Fruit fly (Drosophila melanogaster) Kc167 (cell line): ENCODE results near the gene Bka.

Experiments used
- Sin3A ChIP-seq: fragments of >200 bp; optimal IDR thresholded peaks from 2 replicates; lab custom pipeline; 2018; ENCODE audit warnings: missing external identifiers
- h ChIP-seq: fragments of >200 bp; optimal IDR thresholded peaks from 3 replicates; lab custom pipeline; 2018; ENCODE audit warnings: missing external identifiers
- psq ChIP-seq: fragments of >200 bp; optimal IDR thresholded peaks from 2 replicates; lab custom pipeline; 2017; ENCODE audit warnings: missing external identifiers
- ttk ChIP-seq: sonication (Bioruptor generic); optimal IDR thresholded peaks from 2 replicates; lab custom pipeline; 2017; ENCODE audit warnings: missing external identifiers

DNA sequence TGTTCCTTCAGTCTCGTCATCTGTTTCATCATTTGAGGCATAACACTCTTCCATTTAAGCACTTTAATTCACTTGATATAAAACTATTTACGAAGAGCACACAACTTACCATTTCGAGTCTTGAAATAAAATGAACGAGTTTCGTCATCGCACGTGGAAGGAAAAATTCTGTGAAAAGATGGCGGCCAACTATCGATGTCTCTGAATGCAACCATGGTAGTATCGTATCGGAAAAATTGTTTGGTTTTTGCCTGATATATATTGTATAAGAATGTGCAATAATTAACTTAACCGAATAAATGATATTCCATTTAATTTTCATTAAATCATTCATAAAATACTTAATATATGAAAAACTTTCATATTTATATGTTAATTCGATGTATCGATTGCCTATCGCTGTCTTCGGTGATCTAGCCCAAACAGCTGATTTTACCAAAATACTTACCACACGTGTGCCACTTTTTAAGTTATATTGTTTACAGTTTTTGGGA is at the start of gene Bka:
- TF ChIP-seq h (lab: Kevin White, UChicago) (no peak), psq (lab: Kevin White, UChicago) (no peak), ttk (no peak), Sin3A (lab: Kevin White, UChicago) (no peak)
